Fruit fly (Drosophila melanogaster) whole organism, adult: ENCODE data around the gene slp1.

Experiments used
- CG11617 ChIP-seq: fragments of 200-800 bp; sonication (Bioruptor generic); optimal IDR thresholded peaks from 2 replicates; lab custom pipeline; 2017; ENCODE audit warnings: mild to moderate bottlenecking, missing biosample characterization, missing genetic modification reagents, missing genetic modification characterization
- CG12768 ChIP-seq: fragments of 200-800 bp; sonication (Bioruptor generic); optimal IDR thresholded peaks from 2 replicates; lab custom pipeline; 2017; ENCODE audit warnings: missing biosample characterization, missing genetic modification characterization, mild to moderate bottlenecking, moderate library complexity, missing genetic modification reagents
- CG14711 ChIP-seq: fragments of 200-800 bp; sonication (Bioruptor generic); optimal IDR thresholded peaks from 2 replicates; lab custom pipeline; 2018; ENCODE audit warnings: missing biosample characterization, mild to moderate bottlenecking, missing genetic modification characterization, moderate library complexity
- CG1620 ChIP-seq: fragments of 200-800 bp; sonication (Bioruptor generic); optimal IDR thresholded peaks from 2 replicates; lab custom pipeline; 2016; ENCODE audit warnings: missing biosample characterization, missing genetic modification characterization
- CG33017 ChIP-seq: fragments of 200-800 bp; sonication (Bioruptor generic); optimal IDR thresholded peaks from 2 replicates; lab custom pipeline; 2018; ENCODE audit warnings: missing biosample characterization, mild to moderate bottlenecking, missing genetic modification characterization, moderate library complexity
- CG5204 ChIP-seq: fragments of 200-800 bp; sonication (Bioruptor generic); optimal IDR thresholded peaks from 2 replicates; lab custom pipeline; 2016; ENCODE audit warnings: missing biosample characterization, missing genetic modification characterization
- CG7045 ChIP-seq: fragments of 200-800 bp; sonication (Bioruptor generic); optimal IDR thresholded peaks from 2 replicates; lab custom pipeline; 2017; ENCODE audit warnings: missing biosample characterization, mild to moderate bottlenecking, missing genetic modification characterization
- CG7101 ChIP-seq: fragments of 200-800 bp; sonication (Bioruptor generic); optimal IDR thresholded peaks from 2 replicates; lab custom pipeline; 2018; ENCODE audit warnings: missing biosample characterization, mild to moderate bottlenecking, missing genetic modification characterization, moderate library complexity
- Clk ChIP-seq: fragments of 200-800 bp; sonication (Bioruptor generic); optimal IDR thresholded peaks from 2 replicates; lab custom pipeline; 2017; ENCODE audit warnings: missing biosample characterization, missing genetic modification characterization
- Crg-1 ChIP-seq: fragments of 200-800 bp; sonication (Bioruptor generic); optimal IDR thresholded peaks from 2 replicates; lab custom pipeline; 2016; ENCODE audit warnings: missing biosample characterization, missing genetic modification characterization
- Hr96 ChIP-seq: fragments of 200-800 bp; sonication (Bioruptor generic); optimal IDR thresholded peaks from 2 replicates; lab custom pipeline; 2016; ENCODE audit warnings: missing biosample characterization, missing genetic modification characterization
- Mnt ChIP-seq: fragments of 200-800 bp; sonication (Bioruptor generic); optimal IDR thresholded peaks from 2 replicates; lab custom pipeline; 2016; ENCODE audit warnings: missing biosample characterization, mild to moderate bottlenecking, missing genetic modification characterization
- bab1 ChIP-seq: fragments of 200-800 bp; sonication (Bioruptor generic); optimal IDR thresholded peaks from 3 replicates; lab custom pipeline; 2019; ENCODE audit warnings: missing biosample characterization, mild to moderate bottlenecking, missing genetic modification characterization, moderate library complexity
- cic ChIP-seq: fragments of 200-800 bp; sonication (Bioruptor generic); optimal IDR thresholded peaks from 2 replicates; lab custom pipeline; 2017; ENCODE audit warnings: missing biosample characterization, mild to moderate bottlenecking, missing genetic modification characterization, moderate library complexity
- cnc ChIP-seq, 2 experiments: fragments of >200 bp; optimal IDR thresholded peaks; 2 replicates each; lab custom pipeline; 2017
- kay ChIP-seq: fragments of 200-800 bp; sonication (Bioruptor generic); peaks from one replicate; lab custom pipeline; 2016; ENCODE audit warnings: missing biosample characterization, missing genetic modification characterization, borderline replicate concordance
- ovo ChIP-seq: fragments of 200-800 bp; sonication (Bioruptor generic); optimal IDR thresholded peaks from 2 replicates; lab custom pipeline; 2016; ENCODE audit warnings: missing biosample characterization, missing genetic modification characterization
- pad ChIP-seq: fragments of 200-800 bp; sonication (Bioruptor generic); optimal IDR thresholded peaks from 3 replicates; lab custom pipeline; 2017; ENCODE audit warnings: missing biosample characterization, missing genetic modification characterization, mild to moderate bottlenecking, moderate library complexity, missing genetic modification reagents
- tj ChIP-seq: fragments of 200-800 bp; sonication (Bioruptor generic); optimal IDR thresholded peaks from 3 replicates; lab custom pipeline; 2017; ENCODE audit warnings: missing biosample characterization, mild to moderate bottlenecking, missing genetic modification characterization, moderate library complexity
- toe ChIP-seq: fragments of 200-800 bp; sonication (Bioruptor generic); optimal IDR thresholded peaks from 2 replicates; lab custom pipeline; 2016; ENCODE audit warnings: missing biosample characterization, missing genetic modification characterization

The slp1 gene

DNA sequence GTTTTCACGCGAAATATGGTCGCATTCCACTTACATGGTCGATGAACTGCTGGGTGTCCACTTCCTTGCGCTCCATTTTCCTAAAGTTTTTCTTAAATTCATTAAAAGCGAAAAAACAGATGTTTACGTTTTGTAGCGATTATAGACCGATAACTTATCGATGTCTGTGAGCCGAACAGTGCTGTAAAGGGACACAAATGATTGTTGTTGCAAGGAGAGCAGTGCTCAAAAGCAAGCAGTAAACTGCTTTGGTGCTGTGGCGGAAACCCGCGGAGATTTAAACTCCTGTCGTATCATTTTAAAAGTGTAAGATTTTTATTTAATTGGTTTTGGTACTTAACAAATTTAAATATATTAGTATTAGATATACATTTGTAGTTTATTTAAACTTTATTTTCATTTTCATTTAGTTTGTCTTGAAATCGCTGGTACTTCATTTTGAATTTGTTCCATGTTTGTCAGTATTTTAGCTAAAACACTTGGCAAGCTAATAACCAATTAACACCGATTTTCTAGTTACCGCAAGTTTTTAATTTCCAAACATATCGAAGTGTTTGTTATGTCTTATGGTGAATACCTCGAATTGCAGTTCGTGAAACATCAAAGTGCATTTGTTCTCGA lies 12.1 kb upstream of the slp1 start, which contains the start of gene CG3407:
Gene CG3407 (minus strand): TSS at position 156 of the 621 bp plus-strand sequence.
- TF ChIP-seq CG12768 (GFP tag; lab: Kevin White, UChicago) = no peak
- TF ChIP-seq CG7101 (tag; lab: Kevin White, UChicago) = peak; percentile 63
- peak; percentile 34 for TF ChIP-seq pad (GFP tag; lab: Kevin White, UChicago)
- no peak for TF ChIP-seq CG7045 (GFP tag; lab: Kevin White, UChicago)
- TF ChIP-seq CG11617 (GFP tag; lab: Kevin White, UChicago) = no peak
- no peak for TF ChIP-seq tj (GFP tag; lab: Kevin White, UChicago)
- TF ChIP-seq CG33017 (tag; lab: Kevin White, UChicago) = no peak
- no peak for TF ChIP-seq bab1 (GFP tag; lab: Kevin White, UChicago)
- peak; percentile 80 for TF ChIP-seq Crg-1 (GFP tag; lab: Kevin White, UChicago)
- TF ChIP-seq Mnt (GFP tag; lab: Kevin White, UChicago) = peak; percentile 55
- TF ChIP-seq Hr96 (GFP tag; lab: Kevin White, UChicago) = no peak
- TF ChIP-seq CG1620 (GFP tag; lab: Kevin White, UChicago) = peak; percentile 69
- peak; percentile 37 for TF ChIP-seq kay

DNA sequence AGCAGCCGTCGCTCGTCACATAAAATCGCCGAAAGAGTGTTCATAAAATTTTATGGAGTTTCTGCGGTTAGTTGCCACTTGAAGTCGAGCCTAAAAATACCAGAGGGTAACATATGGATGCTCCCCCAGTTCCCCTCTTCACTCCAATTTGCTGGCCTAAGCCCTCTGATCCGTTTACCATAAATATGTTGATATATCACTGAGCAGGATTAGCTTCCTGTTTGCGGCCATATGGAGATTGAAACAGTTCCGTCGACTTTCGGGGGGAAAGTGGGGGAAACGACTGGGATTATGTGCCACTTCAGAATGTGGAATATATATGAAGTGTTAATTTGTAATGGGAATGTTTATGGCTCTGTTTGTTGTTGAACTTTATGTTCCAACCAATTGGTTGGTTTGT lies 11.3 kb upstream of the slp1 start:
- TF ChIP-seq CG12768 (GFP tag; lab: Kevin White, UChicago) (no peak), CG1620 (GFP tag; lab: Kevin White, UChicago) (no peak), tj (GFP tag; lab: Kevin White, UChicago) (no peak), toe (GFP tag; lab: Kevin White, UChicago) (no peak), CG7101 (tag; lab: Kevin White, UChicago) (no peak), Mnt (GFP tag; lab: Kevin White, UChicago) (no peak), ovo (GFP tag; lab: Kevin White, UChicago) (no peak), Clk (GFP tag; lab: Kevin White, UChicago) (no peak), CG7045 (GFP tag; lab: Kevin White, UChicago) (no peak)

DNA sequence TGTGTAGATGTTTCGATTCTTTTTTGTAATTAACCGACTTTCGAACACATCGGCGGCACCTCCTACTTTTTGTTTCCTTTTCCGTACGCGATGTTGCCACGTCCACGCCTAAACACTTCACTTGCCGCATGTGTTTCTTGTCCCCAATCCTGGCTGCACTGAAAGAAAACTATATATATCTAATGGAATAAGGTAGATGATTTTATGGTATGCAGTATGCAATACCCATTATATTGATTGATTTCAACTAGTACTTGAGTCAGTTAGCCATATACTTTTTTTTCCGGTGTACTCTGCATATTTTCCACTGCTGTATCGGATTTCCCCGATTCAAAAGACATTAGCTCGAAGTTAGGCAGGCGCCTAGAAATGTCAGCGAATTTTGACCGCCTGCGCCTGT lies 6.6 kb upstream of the slp1 start:
- TF ChIP-seq kay = no peak
- no peak for TF ChIP-seq Hr96 (GFP tag; lab: Kevin White, UChicago)
- no peak for TF ChIP-seq CG11617 (GFP tag; lab: Kevin White, UChicago)
- no peak for TF ChIP-seq tj (GFP tag; lab: Kevin White, UChicago)

DNA sequence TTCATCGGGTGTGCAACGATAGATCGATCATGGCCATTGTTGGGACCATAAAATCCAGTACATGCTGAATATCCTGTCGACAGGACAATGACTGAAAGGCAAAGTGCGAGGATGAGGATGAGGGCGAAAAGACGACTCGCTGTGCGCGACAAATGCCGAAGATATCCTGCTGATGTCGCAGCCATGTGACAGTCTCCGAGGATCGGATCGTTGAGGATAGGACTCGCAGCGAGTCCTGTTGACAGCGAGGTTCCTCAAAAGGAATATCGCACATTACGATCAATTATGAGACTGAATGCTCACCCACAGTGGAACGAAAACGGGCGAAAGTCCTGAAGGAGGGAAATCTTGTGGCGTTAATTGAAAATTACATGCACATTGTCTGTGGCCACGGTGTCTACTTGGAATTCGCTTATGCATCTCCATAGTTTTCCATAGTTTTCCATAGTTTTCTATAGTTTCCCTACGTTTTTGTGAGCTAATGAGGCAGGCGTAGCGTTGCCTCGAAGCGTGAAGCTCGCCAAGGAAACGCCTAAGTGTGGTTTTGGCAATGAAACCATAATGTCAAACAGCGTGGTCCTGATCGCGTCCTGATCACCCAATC lies 2.9 kb upstream of the slp1 start:
- TF ChIP-seq cnc (optimal IDR thresholded peaks at IDR 0.05; lab: Kevin White, UChicago) (no peak), CG7101 (tag; lab: Kevin White, UChicago) (no peak), toe (GFP tag; lab: Kevin White, UChicago) (no peak)

DNA sequence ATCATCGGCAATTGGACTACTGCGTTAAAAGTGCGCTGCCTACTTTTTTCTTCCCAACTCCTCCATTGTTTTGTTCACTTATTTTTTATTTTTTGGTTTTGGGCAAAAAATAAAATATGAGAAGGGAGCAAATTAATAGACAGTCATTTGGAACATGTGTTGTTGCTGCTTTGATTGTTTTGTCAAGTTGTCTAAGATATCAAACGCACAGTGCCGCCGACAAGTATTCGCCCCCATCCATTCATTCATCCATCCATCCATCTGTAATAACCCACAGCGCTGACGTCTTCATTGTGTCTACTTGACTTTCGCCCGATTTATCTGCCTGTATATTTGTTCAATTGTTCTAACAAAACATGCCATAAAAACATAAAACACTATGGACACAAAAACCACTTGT lies 1.6 kb upstream of the slp1 start:
- TF ChIP-seq cic (GFP tag; lab: Kevin White, UChicago) = no peak
- TF ChIP-seq cnc (optimal IDR thresholded peaks at IDR 0.05; lab: Kevin White, UChicago) = no peak
- no peak for TF ChIP-seq toe (GFP tag; lab: Kevin White, UChicago)
- no peak for TF ChIP-seq CG14711
- no peak for TF ChIP-seq CG5204 (GFP tag; lab: Kevin White, UChicago)
- no peak for TF ChIP-seq CG7045 (GFP tag; lab: Kevin White, UChicago)
- TF ChIP-seq Clk (GFP tag; lab: Kevin White, UChicago) = no peak
- no peak for TF ChIP-seq Hr96 (GFP tag; lab: Kevin White, UChicago)
- TF ChIP-seq CG7101 (tag; lab: Kevin White, UChicago) = no peak

DNA sequence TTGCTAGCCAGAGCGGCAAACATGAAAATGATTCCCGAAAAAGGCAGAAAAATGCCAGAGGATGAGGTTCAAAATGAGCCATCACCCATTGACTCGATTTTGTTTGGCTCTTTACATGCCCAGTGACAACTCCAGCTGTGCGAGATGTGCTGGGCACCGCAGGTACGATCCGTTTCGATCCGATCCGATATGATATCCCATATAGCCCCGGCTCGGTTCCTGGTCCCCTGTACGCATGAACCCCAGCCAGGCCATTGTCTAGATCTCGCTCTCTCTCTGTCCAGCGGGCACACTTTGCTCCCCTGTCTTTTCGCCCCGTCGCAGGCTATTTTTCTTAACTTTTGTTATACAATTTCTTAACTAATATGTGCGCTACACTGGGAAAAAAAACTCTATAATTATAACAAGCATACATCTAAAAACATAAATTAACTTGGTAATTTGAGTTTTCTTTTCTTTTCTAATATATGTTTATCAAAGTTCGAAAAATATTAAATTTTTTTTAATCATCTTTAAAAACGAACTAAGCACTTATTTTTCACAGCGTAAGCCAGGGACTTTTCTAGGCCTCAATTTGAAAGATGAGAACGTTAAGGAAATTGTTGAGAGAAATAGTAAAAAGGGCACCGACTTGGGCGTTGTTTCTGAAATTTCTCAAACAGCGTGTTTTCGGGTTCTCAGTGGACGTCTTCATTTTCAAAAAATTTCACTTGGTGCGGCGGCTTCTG lies 2.1 kb downstream of the slp1 start:
- TF ChIP-seq Mnt (GFP tag; lab: Kevin White, UChicago) (no peak), CG12768 (GFP tag; lab: Kevin White, UChicago) (no peak), pad (GFP tag; lab: Kevin White, UChicago) (no peak), CG33017 (tag; lab: Kevin White, UChicago) (no peak), Clk (GFP tag; lab: Kevin White, UChicago) (no peak), CG7101 (tag; lab: Kevin White, UChicago) (no peak), CG1620 (GFP tag; lab: Kevin White, UChicago) (no peak), toe (GFP tag; lab: Kevin White, UChicago) (no peak), Crg-1 (GFP tag; lab: Kevin White, UChicago) (no peak), cnc (optimal IDR thresholded peaks at IDR 0.05; lab: Kevin White, UChicago) (no peak), tj (GFP tag; lab: Kevin White, UChicago) (no peak)
